Worm (Caenorhabditis elegans) whole organism, young adult: Measurements from ENCODE around the gene C06G4.6.

Experiments
- B0336.3 ChIP-seq: fragments of 200-800 bp; sonication (Bioruptor generic); IDR thresholded peaks from 2 replicates; pipeline ENCODE4 v1.3.6; 2022; ENCODE audit warnings: missing genetic modification characterization, missing compliant biosample characterization
- F10E7.11 ChIP-seq: sonication (generic microtip); optimal IDR thresholded peaks from 2 replicates; lab custom pipeline; 2017; ENCODE audit warnings: mild to moderate bottlenecking, missing genetic modification characterization, moderate library complexity, missing compliant biosample characterization
- F23B12.7 ChIP-seq: sonication (generic microtip); optimal IDR thresholded peaks from 2 replicates; lab custom pipeline; 2017; ENCODE audit warnings: missing genetic modification characterization, mild to moderate bottlenecking, missing compliant biosample characterization, antibody characterized with exemption, moderate library complexity; ENCODE audit not compliant: insufficient read depth
- F37B4.10 ChIP-seq: fragments of 200-800 bp; sonication (Bioruptor generic); IDR thresholded peaks from 2 replicates; pipeline ENCODE4 v1.3.6; 2022; ENCODE audit warnings: missing genetic modification characterization, missing compliant biosample characterization
- F55B11.4 ChIP-seq: sonication (generic microtip); optimal IDR thresholded peaks from 2 replicates; lab custom pipeline; 2016; ENCODE audit warnings: missing compliant biosample characterization, missing genetic modification characterization, borderline replicate concordance; ENCODE audit not compliant: insufficient read depth
- F57A8.1 ChIP-seq: fragments of 200-800 bp; sonication (Bioruptor generic); optimal IDR thresholded peaks from 2 replicates; lab custom pipeline; 2018; ENCODE audit warnings: mild to moderate bottlenecking, missing genetic modification characterization, moderate library complexity, missing compliant biosample characterization
- K11D2.4 ChIP-seq: fragments of 200-800 bp; sonication (Bioruptor generic); IDR thresholded peaks from 2 replicates; pipeline ENCODE4 v1.3.6; 2022; ENCODE audit warnings: missing genetic modification reagents, missing genetic modification characterization, missing compliant biosample characterization
- Y53F4B.3 ChIP-seq: fragments of 200-800 bp; sonication (Bioruptor generic); IDR thresholded peaks from 2 replicates; pipeline ENCODE4 v1.3.6; 2022; ENCODE audit warnings: missing genetic modification reagents, missing genetic modification characterization, missing compliant biosample characterization
- Y56A3A.18 ChIP-seq: fragments of 200-800 bp; sonication (Bioruptor generic); IDR thresholded peaks from 2 replicates; pipeline ENCODE4 v1.3.6; 2022; ENCODE audit warnings: missing genetic modification reagents, missing genetic modification characterization, missing compliant biosample characterization
- Y95B8A.8 ChIP-seq: fragments of 200-800 bp; sonication (Bioruptor generic); IDR thresholded peaks from 2 replicates; pipeline ENCODE4 v1.3.6; 2022; ENCODE audit warnings: missing genetic modification reagents, missing genetic modification characterization, missing compliant biosample characterization
- akir-1 ChIP-seq: fragments of 200-800 bp; sonication (Bioruptor generic); optimal IDR thresholded peaks from 2 replicates; lab custom pipeline; 2018; ENCODE audit warnings: mild to moderate bottlenecking, missing genetic modification characterization, moderate library complexity, missing compliant biosample characterization
- aptf-2 ChIP-seq: fragments of 200-800 bp; sonication (Bioruptor generic); conservative IDR thresholded peaks from 2 replicates; pipeline ENCODE4 v1.3.6; 2022; ENCODE audit warnings: missing genetic modification reagents, missing genetic modification characterization, missing compliant biosample characterization
- aptf-3 ChIP-seq: fragments of 200-800 bp; sonication (Bioruptor generic); IDR thresholded peaks from 2 replicates; pipeline ENCODE4 v1.3.6; 2022; ENCODE audit warnings: missing genetic modification characterization, missing compliant biosample characterization
- atf-7 ChIP-seq: sonication (generic microtip); optimal IDR thresholded peaks from 2 replicates; lab custom pipeline; 2017; ENCODE audit warnings: mild to moderate bottlenecking, missing genetic modification characterization, missing compliant biosample characterization
- athp-1 ChIP-seq: sonication (generic microtip); optimal IDR thresholded peaks from 2 replicates; lab custom pipeline; 2017; ENCODE audit warnings: mild to moderate bottlenecking, missing genetic modification characterization, missing compliant biosample characterization
- attf-6 ChIP-seq: fragments of 200-800 bp; sonication (Bioruptor generic); IDR thresholded peaks from 2 replicates; pipeline ENCODE4 v1.3.6; 2022; ENCODE audit warnings: missing genetic modification reagents, missing genetic modification characterization, missing compliant biosample characterization
- bed-1 ChIP-seq: fragments of 200-800 bp; sonication (Bioruptor generic); IDR thresholded peaks from 2 replicates; pipeline ENCODE4 v1.3.6; 2022; ENCODE audit warnings: missing genetic modification reagents, missing genetic modification characterization, missing compliant biosample characterization
- die-1 ChIP-seq: sonication (generic microtip); optimal IDR thresholded peaks from 2 replicates; lab custom pipeline; 2016; ENCODE audit warnings: missing genotype, mild to moderate bottlenecking, missing genetic modification characterization, missing compliant biosample characterization
- egl-44 ChIP-seq: fragments of 200-800 bp; sonication (Bioruptor generic); IDR thresholded peaks from 2 replicates; pipeline ENCODE4 v1.3.6; 2022; ENCODE audit warnings: missing genetic modification reagents, missing genetic modification characterization, missing compliant biosample characterization
- ekl-4 ChIP-seq: fragments of 200-800 bp; sonication (Bioruptor generic); IDR thresholded peaks from 2 replicates; pipeline ENCODE4 v1.3.6; 2022; ENCODE audit warnings: missing genetic modification reagents, missing genetic modification characterization, missing compliant biosample characterization
- gei-17 ChIP-seq: fragments of 200-800 bp; sonication (Bioruptor generic); optimal IDR thresholded peaks from 2 replicates; lab custom pipeline; 2018; ENCODE audit warnings: mild to moderate bottlenecking, missing genetic modification characterization, missing compliant biosample characterization
- him-1 ChIP-seq: sonication (generic microtip); optimal IDR thresholded peaks from 2 replicates; lab custom pipeline; 2016; ENCODE audit warnings: missing genotype, missing genetic modification reagents, missing genetic modification characterization, missing compliant biosample characterization
- hlh-12 ChIP-seq: sonication (generic microtip); optimal IDR thresholded peaks from 2 replicates; lab custom pipeline; 2016; ENCODE audit warnings: missing genetic modification characterization, missing compliant biosample characterization
- hmg-20 ChIP-seq: fragments of 200-800 bp; sonication (Bioruptor generic); IDR thresholded peaks from 2 replicates; pipeline ENCODE4 v1.3.6; 2022; ENCODE audit warnings: missing genetic modification reagents, missing genetic modification characterization, missing compliant biosample characterization
- hrde-1 ChIP-seq: sonication (generic microtip); optimal IDR thresholded peaks from 2 replicates; lab custom pipeline; 2016; ENCODE audit warnings: missing genetic modification characterization, mild to moderate bottlenecking, missing compliant biosample characterization, moderate library complexity, missing genotype, missing genetic modification reagents, borderline replicate concordance
- let-607 ChIP-seq, 2 experiments: fragments of 200-800 bp in 1 of 2; sonication (Bioruptor generic) in 1 of 2; sonication (generic microtip) in 1 of 2; optimal IDR thresholded peaks; 2 replicates each; lab custom pipeline; 2016 to 2018; ENCODE audit warnings: mild to moderate bottlenecking in 2 of 2, missing compliant biosample characterization in 2 of 2, missing genetic modification characterization in 2 of 2, moderate library complexity in 2 of 2, missing genotype in 1 of 2
- lin-26 ChIP-seq: fragments of 200-800 bp; sonication (Bioruptor generic); IDR thresholded peaks from 2 replicates; pipeline ENCODE4 v1.3.6; 2022; ENCODE audit warnings: missing genetic modification reagents, missing genetic modification characterization, missing compliant biosample characterization
- lin-35 ChIP-seq, 3 experiments: fragments of 150-350 bp in 2 of 3; sonication (generic microtip) in 1 of 3; optimal IDR thresholded peaks; 2 replicates each; lab custom pipeline; 2014 to 2018; ENCODE audit warnings: missing biosample characterization in 3 of 3, missing genetic modification characterization in 3 of 3, missing genetic modification reagents in 3 of 3
- lsl-1 ChIP-seq: fragments of 200-800 bp; sonication (Bioruptor generic); optimal IDR thresholded peaks from 2 replicates; lab custom pipeline; 2018; ENCODE audit warnings: mild to moderate bottlenecking, missing genetic modification characterization, moderate library complexity, missing compliant biosample characterization
- madf-10 ChIP-seq: sonication (generic microtip); optimal IDR thresholded peaks from 2 replicates; lab custom pipeline; 2016; ENCODE audit warnings: mild to moderate bottlenecking, missing genetic modification characterization, missing compliant biosample characterization
- madf-3 ChIP-seq: fragments of 200-800 bp; sonication (Bioruptor generic); IDR thresholded peaks from 2 replicates; pipeline ENCODE4 v1.3.6; 2022; ENCODE audit warnings: missing genetic modification reagents, missing genetic modification characterization, missing compliant biosample characterization
- madf-6 ChIP-seq: fragments of 200-800 bp; sonication (Bioruptor generic); IDR thresholded peaks from 2 replicates; pipeline ENCODE4 v1.3.6; 2022; ENCODE audit warnings: missing genetic modification reagents, missing genetic modification characterization, missing compliant biosample characterization
- madf-8 ChIP-seq: fragments of 200-800 bp; sonication (Bioruptor generic); conservative IDR thresholded peaks from 2 replicates; pipeline ENCODE4 v1.3.6; 2022; ENCODE audit warnings: missing genetic modification reagents, missing genetic modification characterization, missing compliant biosample characterization
- mxl-1 ChIP-seq: sonication (generic microtip); optimal IDR thresholded peaks from 2 replicates; lab custom pipeline; 2016; ENCODE audit warnings: missing genetic modification characterization, missing compliant biosample characterization
- nfya-2 ChIP-seq: fragments of 200-800 bp; sonication (Bioruptor generic); IDR thresholded peaks from 2 replicates; pipeline ENCODE4 v1.3.6; 2022; ENCODE audit warnings: missing genetic modification reagents, missing genetic modification characterization, missing compliant biosample characterization
- nhr-27 ChIP-seq: fragments of 200-800 bp; sonication (Bioruptor generic); optimal IDR thresholded peaks from 2 replicates; lab custom pipeline; 2018; ENCODE audit warnings: mild to moderate bottlenecking, missing genetic modification characterization, moderate library complexity, missing compliant biosample characterization
- nhr-80 ChIP-seq: sonication (generic microtip); optimal IDR thresholded peaks from 2 replicates; lab custom pipeline; 2016; ENCODE audit warnings: missing genetic modification characterization, missing compliant biosample characterization
- nhr-90 ChIP-seq: sonication (generic microtip); optimal IDR thresholded peaks from 2 replicates; lab custom pipeline; 2016; ENCODE audit warnings: missing genotype, mild to moderate bottlenecking, missing genetic modification characterization, missing compliant biosample characterization
- pha-4 ChIP-seq: fragments of 150-350 bp; sonication (generic microtip); optimal IDR thresholded peaks from 2 replicates; lab custom pipeline; 2014; ENCODE audit warnings: missing biosample characterization, missing genetic modification reagents, missing genetic modification characterization
- rcor-1 ChIP-seq: fragments of 200-800 bp; sonication (Bioruptor generic); IDR thresholded peaks from 2 replicates; pipeline ENCODE4 v1.3.6; 2022; ENCODE audit warnings: missing genetic modification reagents, missing genetic modification characterization, missing compliant biosample characterization
- repo-1 ChIP-seq: sonication (generic microtip); optimal IDR thresholded peaks from 2 replicates; lab custom pipeline; 2017; ENCODE audit warnings: mild to moderate bottlenecking, missing genetic modification characterization, missing compliant biosample characterization
- snpc-3.4 ChIP-seq: sonication (generic microtip); optimal IDR thresholded peaks from 2 replicates; lab custom pipeline; 2017; ENCODE audit warnings: missing genetic modification characterization, mild to moderate bottlenecking, missing compliant biosample characterization, antibody characterized with exemption, moderate library complexity, missing genotype, missing genetic modification reagents
- unc-130 ChIP-seq: sonication (generic microtip); optimal IDR thresholded peaks from 2 replicates; lab custom pipeline; 2016; ENCODE audit warnings: missing genetic modification reagents, missing genetic modification characterization, missing compliant biosample characterization
- xnd-1 ChIP-seq: sonication (generic microtip); optimal IDR thresholded peaks from 2 replicates; lab custom pipeline; 2016; ENCODE audit warnings: missing genotype, missing genetic modification reagents, missing genetic modification characterization, missing compliant biosample characterization
- zfh-2 ChIP-seq: fragments of 200-800 bp; sonication (Bioruptor generic); conservative IDR thresholded peaks from 2 replicates; pipeline ENCODE4 v1.3.6; 2022; ENCODE audit warnings: missing genetic modification reagents, missing genetic modification characterization, missing compliant biosample characterization
- zim-3 ChIP-seq: sonication (generic microtip); optimal IDR thresholded peaks from 2 replicates; lab custom pipeline; 2017; ENCODE audit warnings: mild to moderate bottlenecking, missing genetic modification characterization, moderate library complexity, missing compliant biosample characterization
- ztf-22 ChIP-seq: fragments of 200-800 bp; sonication (Bioruptor generic); optimal IDR thresholded peaks from 2 replicates; lab custom pipeline; 2018; ENCODE audit warnings: mild to moderate bottlenecking, missing genetic modification characterization, moderate library complexity, missing compliant biosample characterization
- ztf-3 ChIP-seq: fragments of 200-800 bp; sonication (Bioruptor generic); optimal IDR thresholded peaks from 2 replicates; lab custom pipeline; 2018; ENCODE audit warnings: mild to moderate bottlenecking, missing genetic modification characterization, missing compliant biosample characterization

The C06G4.6 gene

DNA sequence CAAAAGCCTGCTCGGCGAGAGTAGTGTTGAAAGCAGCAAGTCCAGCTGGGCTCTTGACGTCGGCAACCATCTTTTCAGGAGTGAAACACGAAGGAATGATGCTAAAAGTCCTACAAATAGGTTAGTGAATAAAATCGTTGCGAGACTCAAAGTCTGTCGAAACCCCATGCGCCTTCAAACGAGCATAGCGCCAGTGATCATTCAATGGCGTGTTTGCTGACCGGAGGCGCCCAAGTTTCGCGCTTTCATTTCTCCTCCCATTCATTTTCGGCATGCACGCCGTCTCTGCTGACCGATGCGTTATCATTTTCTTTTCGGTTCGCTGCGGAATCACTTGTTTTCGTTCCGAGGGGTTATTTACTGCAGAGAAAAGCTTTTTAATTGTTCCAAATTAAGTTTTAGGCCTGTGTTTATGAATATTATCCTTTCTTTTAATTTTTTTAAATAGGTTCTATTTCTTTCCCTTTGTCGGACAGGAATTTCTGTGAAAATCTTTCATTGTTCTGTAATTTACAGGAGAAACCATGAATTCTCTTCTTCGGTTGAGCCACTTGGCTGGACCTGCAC lies 30.9 kb upstream of the C06G4.6 start, which contains the start of the genes eef-1B.1 and aco-2 (continued):
- TF ChIP-seq K11D2.4 (GFP tag; lab: Robert Waterston, UW) (peak; percentile 84), gei-17 (GFP tag; lab: Kevin White, UChicago) (peak; percentile 54), rcor-1 (GFP tag; lab: Robert Waterston, UW) (peak; percentile 67), nhr-27 (tag; lab: Kevin White, UChicago) (no peak), egl-44 (GFP tag; lab: Robert Waterston, UW) (peak; percentile 87), die-1 (tag; lab: Kevin White, UChicago) (no peak), Y95B8A.8 (peak; percentile 64; the same call in 1 of the 2 replicates), nfya-2 (GFP tag; lab: Robert Waterston, UW) (no peak), F23B12.7 (tag; lab: Kevin White, UChicago) (peak; percentile 57), ztf-3 (GFP tag; lab: Kevin White, UChicago) (no peak), him-1 (tag; lab: Kevin White, UChicago) (no peak), repo-1 (tag; lab: Kevin White, UChicago) (peak; percentile 41), nhr-90 (tag; lab: Kevin White, UChicago) (no peak), mxl-1 (tag; lab: Kevin White, UChicago) (no peak), F57A8.1 (GFP tag; lab: Kevin White, UChicago) (no peak), unc-130 (GFP tag; lab: Kevin White, UChicago) (peak; percentile 33), nhr-80 (peak; percentile 94), bed-1 (no peak), snpc-3.4 (tag; lab: Kevin White, UChicago) (no peak), F55B11.4 (no peak), madf-8 (GFP tag; lab: Robert Waterston, UW) (peak; percentile 56; the same call in 1 of the 2 replicates), F10E7.11 (no peak), atf-7 (tag; lab: Kevin White, UChicago) (peak; percentile 36), ekl-4 (GFP tag; lab: Robert Waterston, UW) (peak; percentile 87), athp-1 (tag; lab: Kevin White, UChicago) (peak; percentile 3), zfh-2 (peak; percentile 89), lsl-1 (GFP tag; lab: Kevin White, UChicago) (peak; percentile 72), pha-4 (tag; lab: Kevin White, UChicago) (no peak), attf-6 (GFP tag; lab: Robert Waterston, UW) (no peak), hrde-1 (no peak), hmg-20 (GFP tag; lab: Robert Waterston, UW) (no peak), lin-26 (no peak), let-607 (tag; optimal IDR thresholded peaks at IDR 0.05; lab: Kevin White, UChicago) (peak; percentile 9 to 69), xnd-1 (tag; lab: Kevin White, UChicago) (peak; percentile 40), hlh-12 (tag; lab: Kevin White, UChicago) (no peak), lin-35 (GFP tag; optimal IDR thresholded peaks at IDR 0.05; lab: Kevin White, UChicago) (peak in 2 of 3 experiments; percentile 3 to 89), F37B4.10 (GFP tag; lab: Robert Waterston, UW) (no peak), zim-3 (tag; lab: Kevin White, UChicago) (no peak), aptf-3 (no peak), Y56A3A.18 (GFP tag; lab: Robert Waterston, UW) (no peak), madf-6 (peak; percentile 84), B0336.3 (GFP tag; lab: Robert Waterston, UW) (peak; percentile 70; the same call in 1 of the 2 replicates), ztf-22 (GFP tag; lab: Kevin White, UChicago) (no peak), Y53F4B.3 (GFP tag; lab: Robert Waterston, UW) (no peak), madf-3 (GFP tag; lab: Robert Waterston, UW) (peak; percentile 92), aptf-2 (GFP tag; lab: Robert Waterston, UW) (no peak), madf-10 (peak; percentile 52), akir-1 (no peak)
